Fruit fly (Drosophila melanogaster): ENCODE measurements around the gene CG7985.

dm6 chr3R:18196991-18197801, 2.5 kb upstream of the CG7985 start:
- TF ChIP-seq CG6163 (GFP tag; IDR thresholded peaks at IDR 0.05) (no peak), fd59A (GFP tag; optimal IDR thresholded peaks at IDR 0.05) (peak; percentile 34), Sox15 (GFP tag; optimal IDR thresholded peaks at IDR 0.05) (peak; percentile 49), Gug (GFP tag; IDR thresholded peaks at IDR 0.05) (no peak), dsx (GFP tag; optimal IDR thresholded peaks at IDR 0.05; ENCODE audit: poor library complexity, severe bottlenecking) (peak; percentile 86), Hr38 (GFP tag; optimal IDR thresholded peaks at IDR 0.05) (no peak), CG6792 (GFP tag; optimal IDR thresholded peaks at IDR 0.05) (peak; percentile 25)

Measured in whole organism, prepupa.